Fruit fly (Drosophila melanogaster): ENCODE measurements around the gene Cpr67B.
A peak's percentile ranks its signal among the peaks of the same experiment; 100 is the strongest.

The Cpr67B gene

DNA sequence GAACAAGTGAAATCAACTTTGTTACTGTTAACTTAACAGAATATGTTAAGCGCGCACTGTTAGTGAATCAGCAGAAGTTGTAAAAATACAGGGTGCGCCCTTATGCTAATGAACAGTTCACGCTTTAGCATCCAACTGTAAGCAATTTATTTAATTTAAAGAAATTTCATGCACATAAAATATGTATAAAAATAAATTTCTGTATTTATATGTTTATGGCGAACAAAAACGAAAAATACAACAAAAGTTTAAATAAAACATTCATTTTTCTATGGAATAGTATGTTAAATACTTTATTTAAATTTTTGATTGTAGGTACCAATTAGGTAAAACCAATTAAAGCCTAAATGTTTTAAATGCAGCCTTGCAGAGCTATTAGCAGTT, 19.9 kb downstream of the Cpr67B start (continued):
- TF ChIP-seq NfI (GFP tag; optimal IDR thresholded peaks at IDR 0.05): peak; percentile 10
- peak; percentile 6 for TF ChIP-seq nom (GFP tag; optimal IDR thresholded peaks at IDR 0.05)
- TF ChIP-seq bsh (GFP tag; optimal IDR thresholded peaks at IDR 0.05): peak in 1 of 2 experiments; percentile 61
- no peak for TF ChIP-seq Lpt (GFP tag; optimal IDR thresholded peaks at IDR 0.05)
- peak; percentile 65 for TF ChIP-seq CG13424 (tag; optimal IDR thresholded peaks at IDR 0.05)
- peak in 1 of 2 experiments; percentile 71 for TF ChIP-seq Hr51 (GFP tag; optimal IDR thresholded peaks at IDR 0.05)
- TF ChIP-seq CG4360 (GFP tag; IDR thresholded peaks at IDR 0.05): no peak
- TF ChIP-seq repo (GFP tag; optimal IDR thresholded peaks at IDR 0.05): no peak
- peak in 1 of 3 experiments; percentile 7 for TF ChIP-seq lola (GFP tag; optimal IDR thresholded peaks at IDR 0.05)
- TF ChIP-seq odd (GFP tag; optimal IDR thresholded peaks at IDR 0.05): peak; percentile 42
- peak; percentile 12 for TF ChIP-seq CG12155 (GFP tag; optimal IDR thresholded peaks at IDR 0.05)
- peak; percentile 42 for TF ChIP-seq CG17568 (GFP tag; optimal IDR thresholded peaks at IDR 0.05)
- TF ChIP-seq CG17359 (tag; optimal IDR thresholded peaks at IDR 0.05): peak; percentile 35
- TF ChIP-seq lab (GFP tag; optimal IDR thresholded peaks at IDR 0.05): peak; percentile 38
- TF ChIP-seq CG4854 (GFP tag; optimal IDR thresholded peaks at IDR 0.05): no peak
- peak; percentile 4 for TF ChIP-seq Max (GFP tag; optimal IDR thresholded peaks at IDR 0.05)
- TF ChIP-seq Oli (tag; optimal IDR thresholded peaks at IDR 0.05): peak; percentile 2
- TF ChIP-seq pb (GFP tag; optimal IDR thresholded peaks at IDR 0.05): no peak
- no peak for TF ChIP-seq Hr3 (GFP tag; optimal IDR thresholded peaks at IDR 0.05)
- no peak for TF ChIP-seq bbx (GFP tag; IDR thresholded peaks at IDR 0.05; ENCODE audit: partially characterized antibody)
- TF ChIP-seq stc (GFP tag; IDR thresholded peaks at IDR 0.05): 0 out of 2 replicates have a peak, but pooled peaks have one; percentile 11
- TF ChIP-seq dmrt99B (tag; optimal IDR thresholded peaks at IDR 0.05): peak; percentile 23
- TF ChIP-seq ap (GFP tag; IDR thresholded peaks at IDR 0.05): no peak
- TF ChIP-seq aop (GFP tag; IDR thresholded peaks at IDR 0.05): no peak
- peak; percentile 20 for TF ChIP-seq CG15514 (GFP tag; optimal IDR thresholded peaks at IDR 0.05)
- peak; percentile 62 for TF ChIP-seq Med (GFP tag)
- TF ChIP-seq CG1647 (GFP tag; optimal IDR thresholded peaks at IDR 0.05): no peak
- peak; percentile 34 for TF ChIP-seq BtbVII (GFP tag; optimal IDR thresholded peaks at IDR 0.05)
- no peak for TF ChIP-seq ase (GFP tag; IDR thresholded peaks at IDR 0.05)
- TF ChIP-seq Meics (GFP tag; optimal IDR thresholded peaks at IDR 0.05): peak; percentile 59
- TF ChIP-seq CG30431 (GFP tag; optimal IDR thresholded peaks at IDR 0.05): no peak
- peak; percentile 27 for TF ChIP-seq dmrt11E (tag; optimal IDR thresholded peaks at IDR 0.05)
- TF ChIP-seq HHEX (GFP tag; optimal IDR thresholded peaks at IDR 0.05): peak; percentile 57
- no peak for TF ChIP-seq abd-A (tag; optimal IDR thresholded peaks at IDR 0.05)
- no peak for TF ChIP-seq fd3F (GFP tag; optimal IDR thresholded peaks at IDR 0.05)
- TF ChIP-seq hkb (optimal IDR thresholded peaks at IDR 0.05): no peak
- TF ChIP-seq hkb (GFP tag; IDR thresholded peaks at IDR 0.05): peak; percentile 45
- peak; percentile 1 for TF ChIP-seq CG6254 (GFP tag; optimal IDR thresholded peaks at IDR 0.05)
- TF ChIP-seq D19A (tag; optimal IDR thresholded peaks at IDR 0.05): peak; percentile 51
- TF ChIP-seq CG15269 (tag; optimal IDR thresholded peaks at IDR 0.05): peak; percentile 70
- TF ChIP-seq twi (tag; optimal IDR thresholded peaks at IDR 0.05): no peak
- peak; percentile 65 for TF ChIP-seq unpg (GFP tag; optimal IDR thresholded peaks at IDR 0.05)
- peak; percentile 5 for TF ChIP-seq CG12942 (GFP tag; optimal IDR thresholded peaks at IDR 0.05)
- peak; percentile 64 for TF ChIP-seq CG18262 (tag; optimal IDR thresholded peaks at IDR 0.05)
- TF ChIP-seq slbo (GFP tag; IDR thresholded peaks at IDR 0.05): peak; percentile 31; the same call in 1 of the 2 replicates
- peak; percentile 40 for TF ChIP-seq Hmr (GFP tag; optimal IDR thresholded peaks at IDR 0.05)
- peak; percentile 24 for TF ChIP-seq ind (GFP tag; optimal IDR thresholded peaks at IDR 0.05)
- peak; percentile 38 for TF ChIP-seq CG9437 (GFP tag; optimal IDR thresholded peaks at IDR 0.05)
- peak; percentile 5 for TF ChIP-seq CG12071 (GFP tag; optimal IDR thresholded peaks at IDR 0.05)
- TF ChIP-seq grau (tag; optimal IDR thresholded peaks at IDR 0.05): peak; percentile 63
